Worm (Caenorhabditis elegans) whole organism, midembryonic: ENCODE measurements around the gene ZK287.7.

ENCODE experiments used
- T22C8.4 ChIP-seq: fragments of 200-800 bp; sonication (Bioruptor generic); IDR thresholded peaks from 2 replicates; pipeline ENCODE4 v1.3.6; 2022; ENCODE audit warnings: missing genetic modification characterization, missing compliant biosample characterization
- cog-1 ChIP-seq: sonication (generic microtip); optimal IDR thresholded peaks from 2 replicates; lab custom pipeline; 2016; ENCODE audit warnings: missing genetic modification characterization, missing compliant biosample characterization
- flt-1 ChIP-seq: fragments of 200-800 bp; sonication (Bioruptor generic); IDR thresholded peaks from 2 replicates; pipeline ENCODE4 v1.3.6; 2022; ENCODE audit warnings: missing genetic modification characterization, missing compliant biosample characterization
- klf-2 ChIP-seq: fragments of 200-800 bp; sonication (Bioruptor generic); conservative IDR thresholded peaks from 2 replicates; pipeline ENCODE4 v1.3.6; 2022; ENCODE audit warnings: missing genetic modification reagents, missing genetic modification characterization, missing compliant biosample characterization
- med-1 ChIP-seq: sonication (generic microtip); optimal IDR thresholded peaks from 2 replicates; lab custom pipeline; 2017; ENCODE audit warnings: missing genetic modification characterization, mild to moderate bottlenecking, missing compliant biosample characterization, antibody characterized with exemption, missing genetic modification reagents; ENCODE audit not compliant: insufficient read depth
- ref-1 ChIP-seq: fragments of 200-800 bp; sonication (Bioruptor generic); conservative IDR thresholded peaks from 2 replicates; pipeline ENCODE4 v1.3.6; 2022; ENCODE audit warnings: missing genetic modification reagents, missing genetic modification characterization, missing compliant biosample characterization
- tab-1 ChIP-seq: fragments of 200-800 bp; sonication (Bioruptor generic); IDR thresholded peaks from 2 replicates; pipeline ENCODE4 v1.3.6; 2022; ENCODE audit warnings: missing genetic modification characterization, missing compliant biosample characterization
- ztf-23 ChIP-seq: fragments of 200-800 bp; sonication (Bioruptor generic); IDR thresholded peaks from 2 replicates; pipeline ENCODE4 v1.3.6; 2022; ENCODE audit warnings: missing genetic modification reagents, missing genetic modification characterization, missing compliant biosample characterization
- ztf-29 ChIP-seq: fragments of 200-800 bp; sonication (Bioruptor generic); IDR thresholded peaks from 2 replicates; pipeline ENCODE4 v1.3.6; 2022; ENCODE audit warnings: missing genetic modification reagents, missing genetic modification characterization, missing compliant biosample characterization

ZK287.7 gene

DNA sequence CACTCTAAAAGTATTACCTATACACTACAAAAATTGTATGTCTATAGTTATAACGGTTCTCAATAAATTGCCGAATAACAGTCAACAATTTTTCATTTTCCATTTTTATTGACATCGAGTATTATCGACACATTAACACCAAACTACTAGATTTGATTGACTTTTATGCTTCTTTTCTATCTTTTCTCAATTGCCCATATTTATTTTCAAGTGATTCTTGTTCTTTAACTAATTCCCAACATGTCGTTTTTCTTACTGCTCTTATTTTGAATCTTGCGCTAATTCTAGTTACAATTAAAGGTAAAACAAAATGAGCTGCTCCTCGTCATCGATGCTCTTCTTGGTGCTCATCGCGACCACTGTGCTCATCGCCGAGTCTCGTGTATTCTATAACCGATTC lies 14.9 kb upstream of the ZK287.7 start, which contains the start of gene cthd-1:
Gene cthd-1, plus strand, starts transcription at position 301 of the 400 bp plus-strand sequence.
- TF ChIP-seq ztf-23: no peak

DNA sequence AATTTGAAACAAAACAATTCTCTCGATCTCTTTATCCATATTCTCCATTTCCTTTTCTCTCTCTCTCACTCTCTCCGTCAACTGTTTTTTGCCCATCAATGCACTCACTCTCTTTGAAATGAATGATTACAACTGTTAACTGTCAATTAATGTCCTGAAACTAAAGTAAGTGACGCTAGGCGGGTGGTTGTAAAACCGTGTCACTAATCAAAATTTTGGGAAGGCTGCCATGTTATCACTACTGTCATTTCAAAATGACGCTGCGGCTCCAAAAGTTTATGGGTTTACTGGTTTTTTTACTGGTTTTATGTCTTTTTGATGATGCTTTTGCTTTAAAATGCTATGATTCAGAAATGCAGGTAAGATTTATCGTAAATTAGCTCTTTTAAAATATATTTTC lies 13.7 kb upstream of the ZK287.7 start, which contains the start of gene ZK287.9:
Gene ZK287.9, plus strand, starts transcription at position 192 of the 400 bp plus-strand sequence.
- TF ChIP-seq tab-1 (GFP tag; lab: Robert Waterston, UW) (no peak), klf-2 (GFP tag; lab: Robert Waterston, UW) (no peak), flt-1 (GFP tag; lab: Robert Waterston, UW) (no peak), ref-1 (GFP tag; lab: Robert Waterston, UW) (no peak), ztf-29 (GFP tag; lab: Robert Waterston, UW) (no peak), ztf-23 (no peak), T22C8.4 (no peak), med-1 (GFP tag; lab: Kevin White, UChicago) (no peak), cog-1 (no peak)

DNA sequence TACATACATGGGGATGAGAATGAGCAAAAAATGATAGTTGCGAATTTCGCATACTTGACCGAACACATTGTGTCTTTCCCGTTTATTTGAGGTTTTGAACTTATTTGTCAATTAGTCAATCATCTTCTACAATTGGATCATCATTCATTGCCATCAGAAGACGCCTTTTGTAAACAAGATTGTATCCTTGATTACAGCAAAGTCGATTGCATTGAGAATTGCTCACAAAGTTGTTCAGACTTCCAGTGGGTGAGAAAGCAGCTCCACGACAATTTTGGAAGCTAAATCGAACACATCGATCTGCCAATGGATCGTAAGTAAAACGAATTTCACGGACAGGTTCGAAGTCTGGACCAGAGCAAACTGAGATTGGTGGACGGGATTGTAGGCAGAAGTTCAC lies 12.6 kb upstream of the ZK287.7 start:
- TF ChIP-seq ref-1 (GFP tag; lab: Robert Waterston, UW): no peak
- TF ChIP-seq flt-1 (GFP tag; lab: Robert Waterston, UW): no peak

DNA sequence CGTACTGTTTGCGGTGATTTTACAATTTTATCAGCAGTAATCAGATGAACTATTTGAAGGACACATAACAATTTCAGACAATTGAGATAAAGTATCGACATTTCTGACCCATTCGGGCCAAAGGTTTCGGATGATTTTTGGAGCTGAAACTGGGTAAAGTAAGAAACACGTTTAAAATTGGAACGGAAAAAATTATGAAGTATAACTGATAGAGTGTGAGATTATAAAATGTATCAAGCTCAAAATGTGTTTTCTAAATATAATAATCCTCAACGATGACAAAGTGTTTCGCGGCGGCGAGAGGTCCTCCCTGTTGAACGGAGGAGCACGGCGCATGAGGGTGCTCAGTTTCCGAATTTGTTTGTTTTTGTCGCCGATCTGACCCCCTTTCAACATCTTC lies 7.3 kb upstream of the ZK287.7 start, which contains the start of gene ZK287.4:
Gene ZK287.4, minus strand, starts transcription at position 101 of the 400 bp plus-strand sequence.
- TF ChIP-seq cog-1 (no peak), klf-2 (GFP tag; lab: Robert Waterston, UW) (no peak), ref-1 (GFP tag; lab: Robert Waterston, UW) (no peak), ztf-29 (GFP tag; lab: Robert Waterston, UW) (no peak), ztf-23 (no peak), tab-1 (GFP tag; lab: Robert Waterston, UW) (no peak)

DNA sequence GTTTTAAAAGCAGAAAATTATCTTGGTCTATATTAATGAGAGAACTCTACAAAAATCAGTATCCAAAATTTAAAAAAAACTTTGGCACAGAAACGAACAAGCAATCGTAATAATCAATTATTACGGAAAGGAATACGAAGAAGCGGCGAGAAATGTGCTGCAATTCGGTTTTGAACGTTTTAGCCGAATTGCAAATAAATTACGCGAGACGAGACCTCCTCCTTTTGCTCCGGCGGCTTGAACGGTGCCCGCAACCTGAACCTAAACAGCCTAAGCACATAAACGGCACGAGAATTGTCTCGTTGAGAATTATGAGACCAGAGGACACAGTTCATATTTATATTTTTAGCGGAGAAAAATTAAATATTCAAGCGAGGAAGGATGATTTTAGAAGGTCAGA lies 3.5 kb upstream of the ZK287.7 start:
- TF ChIP-seq cog-1 (no peak), ref-1 (GFP tag; lab: Robert Waterston, UW) (no peak), ztf-23 (no peak), med-1 (GFP tag; lab: Kevin White, UChicago) (no peak), ztf-29 (GFP tag; lab: Robert Waterston, UW) (no peak), flt-1 (GFP tag; lab: Robert Waterston, UW) (no peak), klf-2 (GFP tag; lab: Robert Waterston, UW) (no peak), tab-1 (GFP tag; lab: Robert Waterston, UW) (no peak), T22C8.4 (no peak)

DNA sequence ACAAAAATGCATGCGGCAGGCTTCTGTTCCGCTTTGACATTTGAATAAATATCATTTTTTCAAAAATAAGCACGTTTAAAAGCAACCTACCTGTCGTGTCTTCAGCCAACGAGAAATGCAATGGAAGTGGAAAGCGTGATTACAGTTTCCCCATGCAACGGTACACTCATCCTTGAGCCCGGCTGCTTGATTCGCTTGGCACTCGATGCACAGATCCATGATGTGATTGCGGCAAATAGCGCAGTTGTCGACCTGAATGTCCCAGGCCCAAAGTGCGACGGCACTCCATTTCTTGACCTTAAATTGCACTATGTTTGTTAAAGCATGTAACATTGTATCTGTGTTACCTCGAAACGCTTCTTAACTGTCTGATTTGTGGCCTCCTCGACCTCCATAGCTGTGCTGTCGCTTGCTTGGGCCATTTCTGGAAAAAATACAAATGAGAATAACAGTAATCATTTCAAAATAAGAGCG lies 2.7 kb upstream of the ZK287.7 start, which contains the start of gene rbx-1:
Gene rbx-1, minus strand, starts transcription at position 424 of the 474 bp plus-strand sequence.
- no peak for TF ChIP-seq T22C8.4
- TF ChIP-seq ztf-29 (GFP tag; lab: Robert Waterston, UW): no peak
- TF ChIP-seq tab-1 (GFP tag; lab: Robert Waterston, UW): no peak
- no peak for TF ChIP-seq med-1 (GFP tag; lab: Kevin White, UChicago)
- no peak for TF ChIP-seq cog-1
- no peak for TF ChIP-seq flt-1 (GFP tag; lab: Robert Waterston, UW)
- no peak for TF ChIP-seq klf-2 (GFP tag; lab: Robert Waterston, UW)
- TF ChIP-seq ref-1 (GFP tag; lab: Robert Waterston, UW): no peak
- no peak for TF ChIP-seq ztf-23

DNA sequence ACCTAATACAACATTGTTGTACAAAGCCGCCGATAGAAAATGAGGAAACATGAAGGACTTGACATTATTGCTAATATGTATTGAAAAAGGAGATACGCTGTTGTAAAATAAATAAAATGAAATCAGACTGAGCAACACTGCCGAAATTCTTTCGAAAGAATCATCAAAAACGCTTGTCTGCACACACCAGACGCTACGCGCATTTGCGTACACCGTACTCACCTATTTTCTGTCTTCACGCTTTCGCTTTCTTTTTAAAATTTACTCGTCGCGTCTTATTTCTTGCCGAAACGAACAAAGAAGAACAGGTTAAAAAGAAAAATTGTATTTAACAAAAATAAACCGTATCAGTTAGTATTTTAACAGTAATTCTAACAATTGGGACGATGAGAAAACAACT lies 2.1 kb upstream of the ZK287.7 start:
- TF ChIP-seq cog-1: no peak
- TF ChIP-seq ztf-23: 0 out of 2 replicates have a peak, but pooled peaks have one; percentile 31

DNA sequence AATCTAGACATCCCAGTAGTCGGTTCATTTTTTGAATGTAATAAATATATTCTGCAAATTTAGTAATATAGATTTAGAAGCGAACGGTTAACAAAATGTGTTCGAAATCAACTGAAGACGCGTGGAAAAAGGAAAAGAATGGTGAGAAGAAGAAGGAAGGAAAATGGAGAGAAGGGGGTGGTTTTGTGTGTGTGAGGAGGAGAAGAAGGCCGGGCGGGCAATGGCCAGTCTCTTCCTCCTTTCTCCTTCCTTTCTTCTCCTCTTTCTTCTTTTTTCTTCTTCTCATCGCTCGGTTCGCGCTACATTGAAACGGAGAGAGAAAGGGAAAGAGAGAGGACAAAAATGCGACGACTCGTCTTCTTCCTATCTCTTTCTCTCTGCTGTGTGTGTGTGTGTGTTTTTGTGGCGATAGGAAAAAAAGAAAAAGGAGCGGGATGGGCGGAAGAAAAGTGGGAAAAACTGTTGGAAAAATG lies 717 bp upstream of the ZK287.7 start, which contains the start of gene ztf-9:
Gene ztf-9, minus strand, starts transcription at position 51 of the 473 bp plus-strand sequence.
- TF ChIP-seq tab-1 (GFP tag; lab: Robert Waterston, UW) (no peak), ztf-23 (0 out of 2 replicates have a peak, but pooled peaks have one; percentile 43), ztf-29 (GFP tag; lab: Robert Waterston, UW) (0 out of 2 replicates have a peak, but pooled peaks have one; percentile 30), ref-1 (GFP tag; lab: Robert Waterston, UW) (no peak), T22C8.4 (no peak), flt-1 (GFP tag; lab: Robert Waterston, UW) (peak; percentile 50; the same call in 1 of the 2 replicates), klf-2 (GFP tag; lab: Robert Waterston, UW) (no peak)

DNA sequence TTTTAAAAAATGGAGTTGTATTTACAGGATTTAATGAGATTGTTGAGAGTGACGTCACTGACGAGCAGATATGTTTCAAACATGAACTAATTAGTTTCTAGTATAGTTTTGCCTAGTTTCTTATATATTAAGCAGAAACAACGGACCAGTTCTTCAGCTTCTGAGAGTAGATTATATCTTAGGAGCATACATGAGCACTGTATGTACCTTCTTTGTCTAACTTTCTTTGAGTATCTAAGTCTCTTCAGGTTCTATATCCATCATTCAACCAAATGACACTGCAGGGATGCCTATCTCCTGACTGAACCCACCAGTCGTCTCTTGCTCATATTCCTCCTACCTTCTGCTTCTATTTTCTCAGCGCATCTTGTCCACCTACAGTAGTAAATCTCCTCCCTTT lies 3.9 kb downstream of the ZK287.7 start, which contains the start of gene her-1:
Gene her-1, plus strand, starts transcription at position 301 of the 400 bp plus-strand sequence.
- no peak for TF ChIP-seq T22C8.4
- TF ChIP-seq ztf-29 (GFP tag; lab: Robert Waterston, UW): no peak

DNA sequence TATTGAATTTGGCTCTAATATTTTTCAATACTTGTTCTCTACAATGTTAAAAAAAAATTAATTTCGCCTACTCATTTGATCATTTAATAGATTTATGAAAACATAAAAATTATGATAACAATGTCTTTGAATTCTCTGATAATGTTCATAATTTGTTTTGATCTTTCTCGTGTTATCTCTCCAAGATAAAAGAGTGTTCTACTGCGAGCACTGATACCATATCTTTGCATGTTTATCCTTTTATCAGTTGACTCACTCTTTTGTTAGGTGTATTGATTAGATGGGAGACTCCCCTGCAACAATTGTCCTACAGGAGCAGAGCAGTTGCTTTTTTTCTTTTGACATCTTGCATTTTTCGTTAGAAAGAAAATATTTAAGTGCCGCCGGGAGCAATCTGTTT lies 6.4 kb downstream of the ZK287.7 start:
- TF ChIP-seq cog-1 (no peak), flt-1 (GFP tag; lab: Robert Waterston, UW) (no peak), tab-1 (GFP tag; lab: Robert Waterston, UW) (no peak), med-1 (GFP tag; lab: Kevin White, UChicago) (no peak)

DNA sequence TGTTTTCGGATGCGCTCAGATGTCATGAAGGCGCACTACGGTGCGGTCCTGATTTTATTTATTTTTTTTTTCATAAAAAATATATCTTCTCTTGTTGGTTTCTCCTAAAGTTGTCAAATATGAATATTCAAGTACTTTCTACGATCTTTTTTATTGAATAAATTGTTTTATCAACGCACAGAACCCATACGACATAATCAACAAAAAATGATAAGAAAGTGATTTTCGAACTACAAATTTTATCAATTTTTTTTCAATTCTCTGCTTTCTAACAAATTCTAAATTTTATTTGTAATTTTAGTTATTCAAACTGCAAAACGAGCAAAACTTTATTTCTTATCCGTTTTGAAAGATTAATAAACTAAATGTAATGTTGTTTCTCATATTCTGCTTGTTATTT lies 9.0 kb downstream of the ZK287.7 start:
- no peak for TF ChIP-seq T22C8.4
- TF ChIP-seq klf-2 (GFP tag; lab: Robert Waterston, UW): no peak
- no peak for TF ChIP-seq flt-1 (GFP tag; lab: Robert Waterston, UW)
- TF ChIP-seq ref-1 (GFP tag; lab: Robert Waterston, UW): no peak
- TF ChIP-seq ztf-23: no peak
- TF ChIP-seq tab-1 (GFP tag; lab: Robert Waterston, UW): no peak
- no peak for TF ChIP-seq ztf-29 (GFP tag; lab: Robert Waterston, UW)
- TF ChIP-seq cog-1: no peak
- TF ChIP-seq med-1 (GFP tag; lab: Kevin White, UChicago): no peak
